Fruit fly (Drosophila melanogaster): ENCODE results near the gene CG13887.

The CG13887 gene

DNA sequence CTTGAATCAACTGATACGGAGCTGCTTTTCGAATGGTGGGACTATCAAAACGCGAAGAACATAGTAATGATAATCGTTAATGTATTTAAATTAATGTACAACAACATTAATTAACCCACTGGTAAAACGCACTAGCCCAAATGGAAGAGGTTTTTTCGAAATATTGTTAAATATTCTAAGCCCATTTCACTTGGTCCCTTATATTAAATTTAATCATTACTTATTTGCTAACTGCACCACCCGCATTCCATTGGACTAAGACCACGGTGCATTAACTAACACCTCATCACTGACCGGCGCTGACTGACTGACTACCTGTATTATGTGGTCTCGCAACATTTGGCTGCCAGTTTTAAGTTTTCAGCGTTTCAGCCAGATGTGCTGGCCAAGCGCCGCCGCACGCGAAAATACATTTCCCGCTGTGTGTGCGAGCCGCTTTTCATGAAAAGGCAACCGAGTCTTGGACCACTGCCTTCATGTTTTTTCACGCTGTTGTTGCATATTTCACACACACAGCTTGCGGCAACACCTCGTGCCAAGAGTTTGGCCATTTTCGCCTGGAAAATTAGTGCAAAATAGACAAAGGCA is 43.8 kb upstream of the CG13887 start (continued):
- TF ChIP-seq chinmo (GFP tag; IDR thresholded peaks at IDR 0.05; ENCODE audit: partially characterized antibody) (no peak), Oli (tag; optimal IDR thresholded peaks at IDR 0.05) (peak; percentile 5), HmgD (GFP tag; optimal IDR thresholded peaks at IDR 0.05) (no peak)

DNA sequence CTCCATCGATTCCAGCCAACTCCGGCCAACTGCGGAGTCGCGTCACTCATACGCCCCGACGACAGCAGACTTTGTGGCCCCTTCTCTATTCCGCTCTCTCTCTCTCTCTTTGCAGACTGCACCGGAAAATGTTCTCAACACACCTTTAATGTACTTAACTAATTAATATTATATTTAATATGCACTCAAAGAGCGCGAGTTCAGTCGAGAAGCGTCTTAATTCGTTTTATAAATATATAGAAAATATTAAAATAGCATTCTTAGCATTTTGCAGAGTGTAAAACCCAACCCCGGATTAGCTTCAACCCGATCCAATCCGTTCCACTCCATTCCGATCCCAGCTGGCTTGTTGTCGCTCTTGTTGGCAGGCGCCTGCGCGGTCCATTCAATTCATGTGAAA is 43.2 kb upstream of the CG13887 start:
- TF ChIP-seq CG6254 (GFP tag; optimal IDR thresholded peaks at IDR 0.05) (peak; percentile 3), CG6854 (GFP tag; optimal IDR thresholded peaks at IDR 0.05) (no peak), CG12391 (tag; optimal IDR thresholded peaks at IDR 0.05) (no peak), run (tag; optimal IDR thresholded peaks at IDR 0.05) (no peak), cato (GFP tag; optimal IDR thresholded peaks at IDR 0.05; ENCODE audit: borderline replicate concordance) (no peak), Trl (optimal IDR thresholded peaks at IDR 0.05) (peak in 1 of 2 experiments; percentile 6), Trl (GFP tag; optimal IDR thresholded peaks at IDR 0.05) (no peak), sim (GFP tag; IDR thresholded peaks at IDR 0.05) (no peak), CG16863 (GFP tag; optimal IDR thresholded peaks at IDR 0.05) (no peak), mld (GFP tag; IDR thresholded peaks at IDR 0.05; ENCODE audit: partially characterized antibody) (no peak), CG8290 (GFP tag; optimal IDR thresholded peaks at IDR 0.05) (no peak), CG8290 (tag; optimal IDR thresholded peaks at IDR 0.05) (no peak), Drgx (GFP tag; IDR thresholded peaks at IDR 0.05) (peak; percentile 58), CG8924 (tag; optimal IDR thresholded peaks at IDR 0.05) (no peak), CG11093 (GFP tag; IDR thresholded peaks at IDR 0.05) (no peak), dimm (GFP tag; IDR thresholded peaks at IDR 0.05) (no peak), Ets65A (GFP tag) (peak; percentile 2), Xrp1 (GFP tag; IDR thresholded peaks at IDR 0.05) (no peak), CG14441 (GFP tag; IDR thresholded peaks at IDR 0.05) (no peak), slou (GFP tag; optimal IDR thresholded peaks at IDR 0.05) (no peak)

DNA sequence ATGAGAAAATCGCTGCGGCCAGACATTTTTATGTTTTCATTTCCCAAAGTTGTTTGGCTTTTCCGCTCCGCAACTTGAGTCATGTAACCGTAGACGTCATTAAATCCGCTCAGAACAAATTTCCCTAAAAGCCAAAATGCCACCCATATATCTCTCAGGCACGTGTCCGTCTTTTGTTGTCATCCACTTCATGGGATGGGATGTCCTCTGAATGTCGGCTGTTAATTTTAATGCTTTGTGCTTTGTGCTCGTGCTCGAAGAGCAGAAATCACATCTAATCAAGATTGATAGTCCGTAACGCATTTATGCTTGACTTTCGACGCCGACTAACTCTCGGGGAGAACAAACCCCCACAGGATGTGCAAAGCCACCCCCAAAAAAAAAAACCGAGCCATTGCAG is 42.7 kb upstream of the CG13887 start:
- TF ChIP-seq her (GFP tag; optimal IDR thresholded peaks at IDR 0.05) = no peak
- no peak for TF ChIP-seq CG17186 (GFP tag; optimal IDR thresholded peaks at IDR 0.05)
- TF ChIP-seq Hey (tag; optimal IDR thresholded peaks at IDR 0.05) = peak; percentile 94
- TF ChIP-seq CG7271 (tag; optimal IDR thresholded peaks at IDR 0.05) = no peak
- TF ChIP-seq stc (GFP tag; IDR thresholded peaks at IDR 0.05) = no peak
- no peak for TF ChIP-seq CG12744 (GFP tag; optimal IDR thresholded peaks at IDR 0.05)
- TF ChIP-seq br (optimal IDR thresholded peaks at IDR 0.05) = no peak
- no peak for TF ChIP-seq CG18262 (tag; optimal IDR thresholded peaks at IDR 0.05)
- no peak for TF ChIP-seq Mrtf (GFP tag; IDR thresholded peaks at IDR 0.05)
- no peak for TF ChIP-seq lab (GFP tag; optimal IDR thresholded peaks at IDR 0.05)
- TF ChIP-seq CG17328 (GFP tag; IDR thresholded peaks at IDR 0.05) = 0 out of 2 replicates have a peak, but pooled peaks have one; percentile 8

DNA sequence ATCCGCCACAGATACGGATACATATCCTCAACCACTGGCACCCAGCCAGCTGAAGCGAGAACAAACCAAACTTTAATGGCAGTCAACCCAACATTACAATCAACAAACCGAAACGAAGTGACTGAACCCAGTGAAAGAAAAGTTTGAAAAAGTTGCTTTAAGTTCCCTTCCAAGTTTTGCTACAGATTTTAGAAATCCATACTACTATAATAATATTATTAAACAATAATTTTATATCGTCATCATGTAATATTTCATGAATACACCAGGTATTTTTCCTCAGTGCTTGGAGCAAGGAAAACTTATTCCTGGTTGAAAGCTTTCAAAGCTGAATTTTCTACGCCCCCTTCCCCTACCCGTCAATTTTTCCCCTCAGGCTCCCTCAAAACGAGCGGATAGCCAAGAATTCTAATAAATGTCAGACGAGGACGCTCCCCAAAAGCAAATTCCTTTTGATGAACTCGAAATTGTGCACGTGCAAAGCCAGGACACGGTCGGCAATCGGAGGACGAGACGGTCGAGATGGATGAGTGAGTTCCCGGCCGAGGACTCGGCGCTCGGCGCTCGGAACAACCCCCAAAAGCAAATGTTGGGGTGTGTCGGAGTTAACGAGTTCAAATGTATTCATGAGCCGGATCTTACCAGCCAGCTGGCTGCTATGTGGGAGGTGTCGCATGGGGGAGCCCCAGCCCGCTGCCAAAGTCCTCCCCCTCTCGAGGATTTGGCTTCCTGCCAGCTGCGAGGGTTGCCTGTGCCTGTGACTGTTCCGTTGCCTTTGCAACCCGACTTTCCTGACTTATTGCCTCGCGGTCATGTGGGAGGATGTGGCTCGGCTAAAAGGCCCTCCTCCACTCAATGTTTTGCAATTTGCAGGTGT is 40.5 kb upstream of the CG13887 start:
- TF ChIP-seq pnt (GFP tag; optimal IDR thresholded peaks at IDR 0.05) (no peak), Dll (GFP tag; IDR thresholded peaks at IDR 0.05; ENCODE audit: partially characterized antibody) (no peak), dysf (GFP tag; IDR thresholded peaks at IDR 0.05) (peak; percentile 80), CG18476 (GFP tag; optimal IDR thresholded peaks at IDR 0.05) (peak; percentile 49), D19B (GFP tag; optimal IDR thresholded peaks at IDR 0.05) (peak; percentile 15), Fer1 (GFP tag; optimal IDR thresholded peaks at IDR 0.05) (peak; percentile 78), CG17568 (GFP tag; optimal IDR thresholded peaks at IDR 0.05) (no peak), NfI (GFP tag; optimal IDR thresholded peaks at IDR 0.05) (peak; percentile 35), CG3726 (GFP tag; IDR thresholded peaks at IDR 0.05) (no peak), bigmax (GFP tag; optimal IDR thresholded peaks at IDR 0.05) (no peak), CG4424 (GFP tag; optimal IDR thresholded peaks at IDR 0.05) (peak; percentile 56), ci (GFP tag; IDR thresholded peaks at IDR 0.05) (peak; percentile 43; the same call in 1 of the 3 replicates), Vsx1 (GFP tag; optimal IDR thresholded peaks at IDR 0.05) (peak; percentile 28), CG13775 (GFP tag; optimal IDR thresholded peaks at IDR 0.05) (peak; percentile 7)
